Fruit fly (Drosophila melanogaster): ENCODE results near the gene IKKbeta.

Gene IKKbeta

dm6 chr3R:16049369-16049768 lies at the start of gene IKKbeta, which contains the start of gene CG5013:
Gene IKKbeta (minus strand): TSS chr3R:16049421.
Gene CG5013 (plus strand): TSS chr3R:16049670.
- no peak for TF ChIP-seq Clk (GFP tag; optimal IDR thresholded peaks at IDR 0.05)
- peak; percentile 78 for TF ChIP-seq bab1 (GFP tag; optimal IDR thresholded peaks at IDR 0.05)
- peak; percentile 86 for TF ChIP-seq toe (GFP tag; optimal IDR thresholded peaks at IDR 0.05)
- peak; percentile 48 for TF ChIP-seq CG11617 (GFP tag; optimal IDR thresholded peaks at IDR 0.05)
- peak; percentile 69 for TF ChIP-seq CG1620 (GFP tag; optimal IDR thresholded peaks at IDR 0.05)
- TF ChIP-seq tj (GFP tag; optimal IDR thresholded peaks at IDR 0.05): peak; percentile 25
- peak in 1 of 2 experiments; percentile 19 for TF ChIP-seq cnc (optimal IDR thresholded peaks at IDR 0.05)
- TF ChIP-seq ovo (GFP tag; optimal IDR thresholded peaks at IDR 0.05): peak; percentile 17
- no peak for TF ChIP-seq CG5204 (GFP tag; optimal IDR thresholded peaks at IDR 0.05)
- TF ChIP-seq pad (GFP tag; optimal IDR thresholded peaks at IDR 0.05): peak; percentile 49
- no peak for TF ChIP-seq CG33017 (tag; optimal IDR thresholded peaks at IDR 0.05)
- TF ChIP-seq CG14711 (tag; optimal IDR thresholded peaks at IDR 0.05): peak; percentile 34
- peak; percentile 63 for TF ChIP-seq CG7101 (tag; optimal IDR thresholded peaks at IDR 0.05)
- peak; percentile 4 for TF ChIP-seq CG7045 (GFP tag; optimal IDR thresholded peaks at IDR 0.05)
- TF ChIP-seq kay (GFP tag; ENCODE audit: borderline replicate concordance): no peak
- no peak for TF ChIP-seq cic (GFP tag; optimal IDR thresholded peaks at IDR 0.05)
- no peak for TF ChIP-seq CG12768 (GFP tag; optimal IDR thresholded peaks at IDR 0.05)
- peak; percentile 51 for TF ChIP-seq Mnt (GFP tag; optimal IDR thresholded peaks at IDR 0.05)
- peak; percentile 54 for TF ChIP-seq Crg-1 (GFP tag; optimal IDR thresholded peaks at IDR 0.05)
- peak; percentile 72 for TF ChIP-seq Hr96 (GFP tag; optimal IDR thresholded peaks at IDR 0.05)

dm6 chr3R:16098333-16099267 lies 49.4 kb upstream of the IKKbeta start, which contains the start of the genes Mhcl and Akt:
Gene Mhcl (minus strand): TSS chr3R:16098761.
Gene Akt (plus strand): TSS chr3R:16099228.
- no peak for TF ChIP-seq Crg-1 (GFP tag; optimal IDR thresholded peaks at IDR 0.05)
- peak; percentile 14 for TF ChIP-seq CG1620 (GFP tag; optimal IDR thresholded peaks at IDR 0.05)
- TF ChIP-seq CG14711 (tag; optimal IDR thresholded peaks at IDR 0.05): no peak
- TF ChIP-seq toe (GFP tag; optimal IDR thresholded peaks at IDR 0.05): peak; percentile 53
- peak; percentile 35 for TF ChIP-seq Hr96 (GFP tag; optimal IDR thresholded peaks at IDR 0.05)
- peak; percentile 66 for TF ChIP-seq ovo (GFP tag; optimal IDR thresholded peaks at IDR 0.05)

- peak; percentile 82 for TF ChIP-seq Clk (GFP tag; optimal IDR thresholded peaks at IDR 0.05)
- peak; percentile 95 for TF ChIP-seq Crg-1 (GFP tag; optimal IDR thresholded peaks at IDR 0.05)
- peak; percentile 97 for TF ChIP-seq CG33017 (tag; optimal IDR thresholded peaks at IDR 0.05)
- TF ChIP-seq Mnt (GFP tag; optimal IDR thresholded peaks at IDR 0.05): peak; percentile 93
- peak; percentile 95 for TF ChIP-seq CG1620 (GFP tag; optimal IDR thresholded peaks at IDR 0.05)
- peak; percentile 96 for TF ChIP-seq CG14711 (tag; optimal IDR thresholded peaks at IDR 0.05)
- TF ChIP-seq kay (GFP tag; ENCODE audit: borderline replicate concordance): peak; percentile 86
- TF ChIP-seq pad (GFP tag; optimal IDR thresholded peaks at IDR 0.05): peak; percentile 96
- TF ChIP-seq CG7045 (GFP tag; optimal IDR thresholded peaks at IDR 0.05): peak; percentile 94
- TF ChIP-seq CG5204 (GFP tag; optimal IDR thresholded peaks at IDR 0.05): peak; percentile 92
- peak; percentile 68 for TF ChIP-seq tj (GFP tag; optimal IDR thresholded peaks at IDR 0.05)
- TF ChIP-seq CG7101 (tag; optimal IDR thresholded peaks at IDR 0.05): peak; percentile 98
- peak; percentile 64 for TF ChIP-seq cic (GFP tag; optimal IDR thresholded peaks at IDR 0.05)
- peak in 1 of 2 experiments; percentile 16 for TF ChIP-seq cnc (optimal IDR thresholded peaks at IDR 0.05)
- TF ChIP-seq toe (GFP tag; optimal IDR thresholded peaks at IDR 0.05): peak; percentile 94
- TF ChIP-seq Hr96 (GFP tag; optimal IDR thresholded peaks at IDR 0.05): peak; percentile 96
- peak; percentile 99 for TF ChIP-seq ovo (GFP tag; optimal IDR thresholded peaks at IDR 0.05)
- peak; percentile 94 for TF ChIP-seq CG11617 (GFP tag; optimal IDR thresholded peaks at IDR 0.05)
- peak; percentile 97 for TF ChIP-seq bab1 (GFP tag; optimal IDR thresholded peaks at IDR 0.05)
- peak; percentile 97 for TF ChIP-seq CG12768 (GFP tag; optimal IDR thresholded peaks at IDR 0.05)
Observed at dm6 chr3R:16097661-16098329, 48.6 kb upstream of the IKKbeta start.

dm6 chr3R:16094918-16095317 lies 45.7 kb upstream of the IKKbeta start:
- no peak for TF ChIP-seq tj (GFP tag; optimal IDR thresholded peaks at IDR 0.05)
- no peak for TF ChIP-seq Mnt (GFP tag; optimal IDR thresholded peaks at IDR 0.05)
- TF ChIP-seq CG7101 (tag; optimal IDR thresholded peaks at IDR 0.05): peak; percentile 9
- peak; percentile 62 for TF ChIP-seq ovo (GFP tag; optimal IDR thresholded peaks at IDR 0.05)
- TF ChIP-seq Clk (GFP tag; optimal IDR thresholded peaks at IDR 0.05): no peak
- TF ChIP-seq CG5204 (GFP tag; optimal IDR thresholded peaks at IDR 0.05): no peak
- no peak for TF ChIP-seq CG12768 (GFP tag; optimal IDR thresholded peaks at IDR 0.05)
- no peak for TF ChIP-seq cnc (optimal IDR thresholded peaks at IDR 0.05)
- peak; percentile 24 for TF ChIP-seq CG7045 (GFP tag; optimal IDR thresholded peaks at IDR 0.05)
- no peak for TF ChIP-seq kay (GFP tag; ENCODE audit: borderline replicate concordance)
- TF ChIP-seq Hr96 (GFP tag; optimal IDR thresholded peaks at IDR 0.05): no peak
- no peak for TF ChIP-seq cic (GFP tag; optimal IDR thresholded peaks at IDR 0.05)
- peak; percentile 14 for TF ChIP-seq Crg-1 (GFP tag; optimal IDR thresholded peaks at IDR 0.05)
- TF ChIP-seq pad (GFP tag; optimal IDR thresholded peaks at IDR 0.05): no peak

- TF ChIP-seq CG7045 (GFP tag; optimal IDR thresholded peaks at IDR 0.05): peak; percentile 10
- TF ChIP-seq tj (GFP tag; optimal IDR thresholded peaks at IDR 0.05): peak; percentile 19
- TF ChIP-seq Crg-1 (GFP tag; optimal IDR thresholded peaks at IDR 0.05): no peak
- no peak for TF ChIP-seq Mnt (GFP tag; optimal IDR thresholded peaks at IDR 0.05)
- peak; percentile 16 for TF ChIP-seq pad (GFP tag; optimal IDR thresholded peaks at IDR 0.05)
- peak; percentile 14 for TF ChIP-seq bab1 (GFP tag; optimal IDR thresholded peaks at IDR 0.05)
Observed at dm6 chr3R:16094011-16094729, 44.9 kb upstream of the IKKbeta start.
